Worm (Caenorhabditis elegans) whole organism, L1 larva: ENCODE measurements around the gene nhr-80.

Source experiments
- ceh-82 ChIP-seq, 3 experiments: fragments of 150-350 bp in 1 of 3; sonication (generic microtip) in 2 of 3; optimal IDR thresholded peaks; 2 replicates each; lab custom pipeline; 2014 to 2017; ENCODE audit warnings: missing biosample characterization in 3 of 3, missing genetic modification characterization in 3 of 3
- dpl-1 ChIP-seq, 3 experiments: fragments of 150-350 bp in 2 of 3; sonication (generic microtip) in 1 of 3; optimal IDR thresholded peaks; 2 replicates each; lab custom pipeline; 2014 to 2017; ENCODE audit warnings: missing biosample characterization in 3 of 3, missing genetic modification characterization in 3 of 3, missing genetic modification reagents in 3 of 3
- egl-13 ChIP-seq: sonication (generic microtip); optimal IDR thresholded peaks from 2 replicates; lab custom pipeline; 2016; ENCODE audit warnings: missing genotype, missing genetic modification reagents, missing genetic modification characterization, missing compliant biosample characterization
- elt-3 ChIP-seq, 6 experiments: fragments of 150-350 bp in 1 of 6; sonication (generic microtip); optimal IDR thresholded peaks; 2 replicates each; lab custom pipeline; 2017 to 2018; ENCODE audit warnings: missing biosample characterization in 6 of 6, missing genetic modification characterization in 6 of 6, inconsistent platforms in 1 of 6
- isw-1 ChIP-seq: fragments of 200-800 bp; sonication (Bioruptor generic); IDR thresholded peaks from 2 replicates; pipeline ENCODE4 v1.3.6; 2022; ENCODE audit warnings: missing genetic modification characterization, missing compliant biosample characterization
- jun-1 ChIP-seq: fragments of 150-350 bp; optimal IDR thresholded peaks from 2 replicates; lab custom pipeline; 2014; ENCODE audit warnings: missing biosample characterization, missing genetic modification reagents, missing genetic modification characterization
- nhr-90 ChIP-seq: sonication (generic microtip); optimal IDR thresholded peaks from 2 replicates; lab custom pipeline; 2016; ENCODE audit warnings: mild to moderate bottlenecking, missing genetic modification characterization, missing compliant biosample characterization; ENCODE audit not compliant: poor library complexity
- unc-98 ChIP-seq: fragments of 200-800 bp; sonication (Bioruptor generic); IDR thresholded peaks from 2 replicates; pipeline ENCODE4 v1.3.6; 2022; ENCODE audit warnings: missing genetic modification characterization, missing compliant biosample characterization

DNA sequence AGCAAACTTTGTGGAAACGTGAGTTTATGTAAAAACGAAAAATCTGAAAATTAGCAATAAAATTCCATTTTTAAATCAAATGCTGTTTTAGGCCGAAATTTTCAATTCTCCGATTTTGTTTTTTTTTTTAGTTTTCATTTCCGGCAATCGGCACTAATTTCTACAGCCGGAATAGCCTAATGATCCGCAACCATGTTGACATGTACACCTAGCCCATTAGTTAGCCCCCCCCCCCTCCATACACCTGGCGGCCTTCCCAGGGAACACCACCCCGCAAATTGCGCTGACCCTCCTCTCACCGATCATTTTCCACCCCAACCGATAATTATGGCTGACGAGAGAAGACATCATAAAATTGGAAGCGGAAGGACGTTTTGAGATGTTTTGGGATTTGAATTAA is 24.8 kb upstream of the nhr-80 start:
- TF ChIP-seq jun-1 (tag; lab: Kevin White, UChicago) (no peak), nhr-90 (tag; lab: Kevin White, UChicago) (no peak), elt-3 (tag; optimal IDR thresholded peaks at IDR 0.05; lab: Kevin White, UChicago) (no peak), ceh-82 (tag; optimal IDR thresholded peaks at IDR 0.05; lab: Kevin White, UChicago) (no peak), unc-98 (GFP tag; lab: Robert Waterston, UW) (no peak), isw-1 (GFP tag; lab: Robert Waterston, UW) (no peak), dpl-1 (GFP tag; optimal IDR thresholded peaks at IDR 0.05; lab: Kevin White, UChicago) (no peak), egl-13 (tag; lab: Kevin White, UChicago) (no peak)
